Worm (Caenorhabditis elegans) whole organism, young adult: ENCODE results near the gene nekl-4.

Experiments used
- B0336.3 ChIP-seq: fragments of 200-800 bp; sonication (Bioruptor generic); IDR thresholded peaks from 2 replicates; pipeline ENCODE4 v1.3.6; 2022; ENCODE audit warnings: missing genetic modification characterization, missing compliant biosample characterization
- C17E4.6 ChIP-seq: fragments of 200-800 bp; sonication (Bioruptor generic); IDR thresholded peaks from 2 replicates; pipeline ENCODE4 v1.3.6; 2022; ENCODE audit warnings: missing genetic modification reagents, missing genetic modification characterization, missing compliant biosample characterization
- D2030.7 ChIP-seq: fragments of 200-800 bp; sonication (Bioruptor generic); IDR thresholded peaks from 2 replicates; pipeline ENCODE4 v1.3.6; 2022; ENCODE audit warnings: missing genetic modification reagents, missing genetic modification characterization, missing compliant biosample characterization
- F39B2.1 ChIP-seq: fragments of 200-800 bp; sonication (Bioruptor generic); IDR thresholded peaks from 2 replicates; pipeline ENCODE4 v1.3.6; 2022; ENCODE audit warnings: missing genetic modification reagents, missing genetic modification characterization, missing compliant biosample characterization
- F49E8.2 ChIP-seq: sonication (generic microtip); optimal IDR thresholded peaks from 3 replicates; lab custom pipeline; 2017; ENCODE audit warnings: missing genetic modification characterization, mild to moderate bottlenecking, missing compliant biosample characterization, antibody characterized with exemption, moderate library complexity; ENCODE audit not compliant: insufficient read depth
- F57A8.1 ChIP-seq: fragments of 200-800 bp; sonication (Bioruptor generic); optimal IDR thresholded peaks from 2 replicates; lab custom pipeline; 2018; ENCODE audit warnings: mild to moderate bottlenecking, missing genetic modification characterization, moderate library complexity, missing compliant biosample characterization
- F57C9.4 ChIP-seq: sonication (generic microtip); optimal IDR thresholded peaks from 2 replicates; lab custom pipeline; 2017; ENCODE audit warnings: mild to moderate bottlenecking, missing genetic modification characterization, missing compliant biosample characterization
- K11D2.4 ChIP-seq: fragments of 200-800 bp; sonication (Bioruptor generic); IDR thresholded peaks from 2 replicates; pipeline ENCODE4 v1.3.6; 2022; ENCODE audit warnings: missing genetic modification reagents, missing genetic modification characterization, missing compliant biosample characterization
- T26A5.8 ChIP-seq: sonication (generic microtip); optimal IDR thresholded peaks from 2 replicates; lab custom pipeline; 2016; ENCODE audit warnings: missing genetic modification characterization, missing compliant biosample characterization
- Y53G8AR.9 ChIP-seq: fragments of 200-800 bp; sonication (Bioruptor generic); conservative IDR thresholded peaks from 2 replicates; pipeline ENCODE4 v1.3.6; 2022; ENCODE audit warnings: missing genetic modification reagents, missing genetic modification characterization, missing compliant biosample characterization
- Y79H2A.3 ChIP-seq: fragments of 200-800 bp; sonication (Bioruptor generic); conservative IDR thresholded peaks from 2 replicates; pipeline ENCODE4 v1.3.6; 2022; ENCODE audit warnings: missing genetic modification reagents, missing genetic modification characterization, missing compliant biosample characterization
- Y95B8A.8 ChIP-seq: fragments of 200-800 bp; sonication (Bioruptor generic); IDR thresholded peaks from 2 replicates; pipeline ENCODE4 v1.3.6; 2022; ENCODE audit warnings: missing genetic modification reagents, missing genetic modification characterization, missing compliant biosample characterization
- ama-1 ChIP-seq, 3 experiments: fragments of 150-350 bp in 1 of 3; sonication (generic microtip) in 2 of 3; optimal IDR thresholded peaks; 2 replicates each; lab custom pipeline; 2014 to 2018; ENCODE audit warnings: missing biosample characterization in 2 of 3, missing genetic modification characterization in 2 of 3, missing genetic modification reagents in 2 of 3
- aptf-3 ChIP-seq: fragments of 200-800 bp; sonication (Bioruptor generic); IDR thresholded peaks from 2 replicates; pipeline ENCODE4 v1.3.6; 2022; ENCODE audit warnings: missing genetic modification characterization, missing compliant biosample characterization
- attf-3 ChIP-seq: fragments of 200-800 bp; sonication (Bioruptor generic); conservative IDR thresholded peaks from 2 replicates; pipeline ENCODE4 v1.3.6; 2022; ENCODE audit warnings: missing genetic modification reagents, missing genetic modification characterization, missing compliant biosample characterization
- attf-6 ChIP-seq: fragments of 200-800 bp; sonication (Bioruptor generic); IDR thresholded peaks from 2 replicates; pipeline ENCODE4 v1.3.6; 2022; ENCODE audit warnings: missing genetic modification reagents, missing genetic modification characterization, missing compliant biosample characterization
- bed-2 ChIP-seq: fragments of 200-800 bp; sonication (Bioruptor generic); IDR thresholded peaks from 2 replicates; pipeline ENCODE4 v1.3.6; 2022; ENCODE audit warnings: missing genetic modification reagents, missing genetic modification characterization, missing compliant biosample characterization
- cebp-1 ChIP-seq, 2 experiments: fragments of 200-800 bp in 1 of 2; sonication (Bioruptor generic) in 1 of 2; sonication (generic microtip) in 1 of 2; IDR thresholded peaks in 1 of 2; optimal IDR thresholded peaks in 1 of 2; 2 replicates each; pipeline versions ENCODE4 v1.3.6 to Lab custom; 2017 to 2022; ENCODE audit warnings: missing compliant biosample characterization in 2 of 2, missing genetic modification characterization in 2 of 2, mild to moderate bottlenecking in 1 of 2, missing genetic modification reagents in 1 of 2, moderate library complexity in 1 of 2
- ceh-27 ChIP-seq: fragments of 200-800 bp; sonication (Bioruptor generic); optimal IDR thresholded peaks from 2 replicates; lab custom pipeline; 2018; ENCODE audit warnings: mild to moderate bottlenecking, missing genetic modification characterization, moderate library complexity, missing compliant biosample characterization
- ceh-58 ChIP-seq: fragments of 200-800 bp; sonication (Bioruptor generic); IDR thresholded peaks from 2 replicates; pipeline ENCODE4 v1.3.6; 2022; ENCODE audit warnings: missing genetic modification characterization, missing compliant biosample characterization
- egl-44 ChIP-seq: fragments of 200-800 bp; sonication (Bioruptor generic); IDR thresholded peaks from 2 replicates; pipeline ENCODE4 v1.3.6; 2022; ENCODE audit warnings: missing genetic modification reagents, missing genetic modification characterization, missing compliant biosample characterization
- egrh-3 ChIP-seq: fragments of 200-800 bp; sonication (Bioruptor generic); IDR thresholded peaks from 2 replicates; pipeline ENCODE4 v1.3.6; 2022; ENCODE audit warnings: missing genetic modification reagents, missing genetic modification characterization, missing compliant biosample characterization
- ekl-4 ChIP-seq: fragments of 200-800 bp; sonication (Bioruptor generic); IDR thresholded peaks from 2 replicates; pipeline ENCODE4 v1.3.6; 2022; ENCODE audit warnings: missing genetic modification reagents, missing genetic modification characterization, missing compliant biosample characterization
- ets-4 ChIP-seq: fragments of 200-800 bp; sonication (Bioruptor generic); optimal IDR thresholded peaks from 2 replicates; lab custom pipeline; 2018; ENCODE audit warnings: mild to moderate bottlenecking, missing genetic modification characterization, missing compliant biosample characterization
- fkh-3 ChIP-seq: sonication (generic microtip); optimal IDR thresholded peaks from 2 replicates; lab custom pipeline; 2016; ENCODE audit warnings: mild to moderate bottlenecking, missing genetic modification characterization, missing compliant biosample characterization
- gei-17 ChIP-seq: fragments of 200-800 bp; sonication (Bioruptor generic); optimal IDR thresholded peaks from 2 replicates; lab custom pipeline; 2018; ENCODE audit warnings: mild to moderate bottlenecking, missing genetic modification characterization, missing compliant biosample characterization
- hmg-1.2 ChIP-seq: fragments of 200-800 bp; sonication (Bioruptor generic); IDR thresholded peaks from 2 replicates; pipeline ENCODE4 v1.3.6; 2022; ENCODE audit warnings: missing genetic modification reagents, missing genetic modification characterization, missing compliant biosample characterization
- hmg-20 ChIP-seq: fragments of 200-800 bp; sonication (Bioruptor generic); IDR thresholded peaks from 2 replicates; pipeline ENCODE4 v1.3.6; 2022; ENCODE audit warnings: missing genetic modification reagents, missing genetic modification characterization, missing compliant biosample characterization
- lin-35 ChIP-seq, 3 experiments: fragments of 150-350 bp in 2 of 3; sonication (generic microtip) in 1 of 3; optimal IDR thresholded peaks; 2 replicates each; lab custom pipeline; 2014 to 2018; ENCODE audit warnings: missing biosample characterization in 3 of 3, missing genetic modification characterization in 3 of 3, missing genetic modification reagents in 3 of 3
- lir-1 ChIP-seq: fragments of 200-800 bp; sonication (Bioruptor generic); conservative IDR thresholded peaks from 2 replicates; pipeline ENCODE4 v1.3.6; 2022; ENCODE audit warnings: missing genetic modification reagents, missing genetic modification characterization, missing compliant biosample characterization
- madf-3 ChIP-seq: fragments of 200-800 bp; sonication (Bioruptor generic); IDR thresholded peaks from 2 replicates; pipeline ENCODE4 v1.3.6; 2022; ENCODE audit warnings: missing genetic modification reagents, missing genetic modification characterization, missing compliant biosample characterization
- madf-6 ChIP-seq: fragments of 200-800 bp; sonication (Bioruptor generic); IDR thresholded peaks from 2 replicates; pipeline ENCODE4 v1.3.6; 2022; ENCODE audit warnings: missing genetic modification reagents, missing genetic modification characterization, missing compliant biosample characterization
- nhr-179 ChIP-seq: sonication (generic microtip); optimal IDR thresholded peaks from 2 replicates; lab custom pipeline; 2016; ENCODE audit warnings: mild to moderate bottlenecking, missing genetic modification characterization, missing compliant biosample characterization
- nhr-27 ChIP-seq: fragments of 200-800 bp; sonication (Bioruptor generic); optimal IDR thresholded peaks from 2 replicates; lab custom pipeline; 2018; ENCODE audit warnings: mild to moderate bottlenecking, missing genetic modification characterization, moderate library complexity, missing compliant biosample characterization
- rpc-1 ChIP-seq, 2 experiments: fragments of 150-350 bp in 1 of 2; sonication (generic microtip) in 1 of 2; optimal IDR thresholded peaks; 2 replicates each; lab custom pipeline; 2014 to 2018; ENCODE audit warnings: missing biosample characterization in 1 of 2, missing genetic modification characterization in 1 of 2, missing genetic modification reagents in 1 of 2, missing genotype in 1 of 2
- snpc-1.1 ChIP-seq: sonication (generic microtip); optimal IDR thresholded peaks from 2 replicates; lab custom pipeline; 2017; ENCODE audit warnings: missing genetic modification characterization, mild to moderate bottlenecking, missing compliant biosample characterization, antibody characterized with exemption, moderate library complexity, missing genotype, missing genetic modification reagents; ENCODE audit not compliant: insufficient read depth
- snpc-1.3 ChIP-seq: sonication (generic microtip); optimal IDR thresholded peaks from 2 replicates; lab custom pipeline; 2017; ENCODE audit warnings: missing genetic modification characterization, mild to moderate bottlenecking, missing compliant biosample characterization, antibody characterized with exemption, moderate library complexity, missing genotype, missing genetic modification reagents; ENCODE audit not compliant: insufficient read depth
- snpc-4 ChIP-seq, 5 experiments: fragments of 150-350 bp in 1 of 5; sonication (generic microtip) in 4 of 5; optimal IDR thresholded peaks; 2 replicates each; lab custom pipeline; 2014 to 2018; ENCODE audit warnings: missing genetic modification characterization in 5 of 5, missing biosample characterization in 3 of 5, antibody characterized with exemption in 2 of 5, mild to moderate bottlenecking in 2 of 5, missing compliant biosample characterization in 2 of 5, missing genotype in 2 of 5, moderate library complexity in 2 of 5, missing genetic modification reagents in 1 of 5
- somi-1 ChIP-seq: fragments of 200-800 bp; sonication (Bioruptor generic); optimal IDR thresholded peaks from 2 replicates; lab custom pipeline; 2018; ENCODE audit warnings: mild to moderate bottlenecking, missing genetic modification characterization, missing compliant biosample characterization
- unc-62 ChIP-seq: fragments of 150-350 bp; optimal IDR thresholded peaks from 2 replicates; lab custom pipeline; 2014; ENCODE audit warnings: missing biosample characterization, missing genetic modification reagents, missing genetic modification characterization
- zfh-2 ChIP-seq: fragments of 200-800 bp; sonication (Bioruptor generic); conservative IDR thresholded peaks from 2 replicates; pipeline ENCODE4 v1.3.6; 2022; ENCODE audit warnings: missing genetic modification reagents, missing genetic modification characterization, missing compliant biosample characterization
- ztf-28 ChIP-seq: fragments of 200-800 bp; sonication (Bioruptor generic); IDR thresholded peaks from 2 replicates; pipeline ENCODE4 v1.3.6; 2022; ENCODE audit warnings: missing genetic modification reagents, missing genetic modification characterization, missing compliant biosample characterization

Gene nekl-4

ce11 chrIII:5517423-5517822 is at the start of gene nekl-4:
Gene nekl-4 (minus strand): TSS chrIII:5517523.
- TF ChIP-seq Y79H2A.3 (GFP tag; lab: Robert Waterston, UW) (no peak), ekl-4 (GFP tag; lab: Robert Waterston, UW) (no peak), egrh-3 (no peak), K11D2.4 (no peak)

DNA sequence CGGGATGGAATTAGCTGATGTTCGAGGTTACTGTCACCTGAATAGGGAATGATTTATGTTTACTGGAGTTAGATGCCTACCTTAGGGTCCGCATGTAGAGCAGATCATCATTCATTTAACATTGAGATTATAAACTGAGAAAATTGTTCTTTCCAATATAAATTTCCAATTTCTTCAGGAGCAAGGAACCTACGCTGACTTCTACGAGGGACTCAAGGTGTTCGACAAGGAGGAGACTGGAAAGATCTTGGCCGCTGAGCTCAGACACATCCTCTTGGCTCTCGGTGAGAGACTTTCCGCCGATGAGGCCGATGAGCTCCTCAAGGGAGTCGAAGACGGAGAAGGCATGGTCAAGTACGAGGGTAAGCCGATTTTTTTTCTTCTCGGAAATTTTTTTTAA is 49.2 kb upstream of the nekl-4 start:
- TF ChIP-seq rpc-1 (optimal IDR thresholded peaks at IDR 0.05; lab: Kevin White, UChicago) = no peak
- no peak for TF ChIP-seq rpc-1 (tag; optimal IDR thresholded peaks at IDR 0.05; lab: Kevin White, UChicago)
- TF ChIP-seq nhr-179 = no peak
- no peak for TF ChIP-seq nhr-27 (tag; lab: Kevin White, UChicago)
- no peak for TF ChIP-seq aptf-3
- TF ChIP-seq lin-35 (GFP tag; optimal IDR thresholded peaks at IDR 0.05; lab: Kevin White, UChicago) = no peak
- TF ChIP-seq D2030.7 (GFP tag; lab: Robert Waterston, UW) = no peak
- TF ChIP-seq ets-4 (GFP tag; lab: Kevin White, UChicago) = no peak
- no peak for TF ChIP-seq F57A8.1
- TF ChIP-seq F49E8.2 (tag; lab: Kevin White, UChicago) = no peak
- TF ChIP-seq B0336.3 = no peak
- TF ChIP-seq madf-3 (GFP tag; lab: Robert Waterston, UW) = no peak
- no peak for TF ChIP-seq ceh-58 (GFP tag; lab: Robert Waterston, UW)
- TF ChIP-seq egrh-3 = no peak
- TF ChIP-seq F57C9.4 (tag; lab: Kevin White, UChicago) = no peak
- no peak for TF ChIP-seq unc-62 (GFP tag; lab: Kevin White, UChicago)
- no peak for TF ChIP-seq somi-1 (GFP tag; lab: Kevin White, UChicago)

ce11 chrIII:5565699-5566098 is 48.4 kb upstream of the nekl-4 start:
- TF ChIP-seq ceh-27 (GFP tag; lab: Kevin White, UChicago) = peak; percentile 2
- no peak for TF ChIP-seq snpc-4 (GFP tag; optimal IDR thresholded peaks at IDR 0.05; lab: Kevin White, UChicago)
- no peak for TF ChIP-seq snpc-4 (tag; optimal IDR thresholded peaks at IDR 0.05; lab: Kevin White, UChicago)

ce11 chrIII:5564799-5565198 is 47.5 kb upstream of the nekl-4 start, which contains the start of gene mlc-3:
Gene mlc-3 (plus strand): TSS chrIII:5565025.
- TF ChIP-seq fkh-3 (tag; lab: Kevin White, UChicago) = no peak
- TF ChIP-seq C17E4.6 (GFP tag; lab: Robert Waterston, UW) = no peak
- no peak for TF ChIP-seq snpc-1.3
- TF ChIP-seq hmg-1.2 (GFP tag; lab: Robert Waterston, UW) = no peak
- no peak for TF ChIP-seq Y95B8A.8
- no peak for TF ChIP-seq snpc-1.1 (tag; lab: Kevin White, UChicago)
- no peak for TF ChIP-seq attf-3 (GFP tag; lab: Robert Waterston, UW)
- no peak for TF ChIP-seq snpc-4 (GFP tag; optimal IDR thresholded peaks at IDR 0.05; lab: Kevin White, UChicago)
- no peak for TF ChIP-seq snpc-4 (tag; optimal IDR thresholded peaks at IDR 0.05; lab: Kevin White, UChicago)
- no peak for TF ChIP-seq F39B2.1 (GFP tag; lab: Robert Waterston, UW)
- TF ChIP-seq gei-17 (GFP tag; lab: Kevin White, UChicago) = no peak
- no peak for TF ChIP-seq lir-1 (GFP tag; lab: Robert Waterston, UW)
- TF ChIP-seq hmg-20 (GFP tag; lab: Robert Waterston, UW) = no peak
- TF ChIP-seq egl-44 = no peak
- no peak for TF ChIP-seq aptf-3
- TF ChIP-seq zfh-2 = peak; percentile 64
- no peak for TF ChIP-seq madf-6 (GFP tag; lab: Robert Waterston, UW)
- TF ChIP-seq attf-6 (GFP tag; lab: Robert Waterston, UW) = no peak
- no peak for TF ChIP-seq cebp-1 (GFP tag; IDR thresholded peaks at IDR 0.05; lab: Robert Waterston, UW)
- TF ChIP-seq cebp-1 (tag; optimal IDR thresholded peaks at IDR 0.05; lab: Kevin White, UChicago) = peak; percentile 15
- TF ChIP-seq madf-3 (GFP tag; lab: Robert Waterston, UW) = no peak
- TF ChIP-seq ztf-28 (GFP tag; lab: Robert Waterston, UW) = 0 out of 2 replicates have a peak, but pooled peaks have one; percentile 69
- 0 out of 2 replicates have a peak, but pooled peaks have one; percentile 46 for TF ChIP-seq Y53G8AR.9
- no peak for TF ChIP-seq ama-1 (optimal IDR thresholded peaks at IDR 0.05; lab: Kevin White, UChicago)
- TF ChIP-seq ama-1 (GFP tag; optimal IDR thresholded peaks at IDR 0.05; lab: Kevin White, UChicago) = no peak
- no peak for TF ChIP-seq T26A5.8
- no peak for TF ChIP-seq bed-2 (GFP tag; lab: Robert Waterston, UW)
